Fruit fly (Drosophila melanogaster): ENCODE results near the gene kel.

kel gene

dm6 chr2L:18137591-18138247 is at the start of gene kel:
Gene kel, minus strand, starts transcription at chr2L:18138083.
- no peak for TF ChIP-seq cnc (optimal IDR thresholded peaks at IDR 0.05)
- peak; percentile 28 for TF ChIP-seq CG12768 (GFP tag; optimal IDR thresholded peaks at IDR 0.05)
- no peak for TF ChIP-seq Hr96 (GFP tag; optimal IDR thresholded peaks at IDR 0.05)
- peak; percentile 20 for TF ChIP-seq tj (GFP tag; optimal IDR thresholded peaks at IDR 0.05)
- TF ChIP-seq kay (GFP tag; ENCODE audit: borderline replicate concordance) = no peak
- no peak for TF ChIP-seq CG7045 (GFP tag; optimal IDR thresholded peaks at IDR 0.05)
- TF ChIP-seq toe (GFP tag; optimal IDR thresholded peaks at IDR 0.05) = no peak
- no peak for TF ChIP-seq CG5204 (GFP tag; optimal IDR thresholded peaks at IDR 0.05)
- peak; percentile 28 for TF ChIP-seq CG33017 (tag; optimal IDR thresholded peaks at IDR 0.05)
- no peak for TF ChIP-seq Clk (GFP tag; optimal IDR thresholded peaks at IDR 0.05)
- peak; percentile 9 for TF ChIP-seq Mnt (GFP tag; optimal IDR thresholded peaks at IDR 0.05)
- TF ChIP-seq bab1 (GFP tag; optimal IDR thresholded peaks at IDR 0.05) = peak; percentile 63
- no peak for TF ChIP-seq CG11617 (GFP tag; optimal IDR thresholded peaks at IDR 0.05)
- peak; percentile 4 for TF ChIP-seq cic (GFP tag; optimal IDR thresholded peaks at IDR 0.05)
- peak; percentile 26 for TF ChIP-seq CG7101 (tag; optimal IDR thresholded peaks at IDR 0.05)
- TF ChIP-seq pad (GFP tag; optimal IDR thresholded peaks at IDR 0.05) = no peak
- TF ChIP-seq CG14711 (tag; optimal IDR thresholded peaks at IDR 0.05) = peak; percentile 22
- TF ChIP-seq ovo (GFP tag; optimal IDR thresholded peaks at IDR 0.05) = no peak
- TF ChIP-seq CG1620 (GFP tag; optimal IDR thresholded peaks at IDR 0.05) = no peak
- no peak for TF ChIP-seq Crg-1 (GFP tag; optimal IDR thresholded peaks at IDR 0.05)

- TF ChIP-seq Hr96 (GFP tag; optimal IDR thresholded peaks at IDR 0.05) (no peak), Crg-1 (GFP tag; optimal IDR thresholded peaks at IDR 0.05) (no peak), cnc (optimal IDR thresholded peaks at IDR 0.05) (no peak), CG14711 (tag; optimal IDR thresholded peaks at IDR 0.05) (no peak), tj (GFP tag; optimal IDR thresholded peaks at IDR 0.05) (no peak), CG11617 (GFP tag; optimal IDR thresholded peaks at IDR 0.05) (no peak), cic (GFP tag; optimal IDR thresholded peaks at IDR 0.05) (no peak)
Measured at dm6 chr2L:18186695-18187094, 48.8 kb upstream of the kel start.

- no peak for TF ChIP-seq Hr96 (GFP tag; optimal IDR thresholded peaks at IDR 0.05)
- TF ChIP-seq pad (GFP tag; optimal IDR thresholded peaks at IDR 0.05) = peak; percentile 27
- peak; percentile 12 for TF ChIP-seq CG5204 (GFP tag; optimal IDR thresholded peaks at IDR 0.05)
- TF ChIP-seq CG11617 (GFP tag; optimal IDR thresholded peaks at IDR 0.05) = no peak
- peak; percentile 71 for TF ChIP-seq CG12768 (GFP tag; optimal IDR thresholded peaks at IDR 0.05)
- TF ChIP-seq bab1 (GFP tag; optimal IDR thresholded peaks at IDR 0.05) = no peak
- TF ChIP-seq CG33017 (tag; optimal IDR thresholded peaks at IDR 0.05) = peak; percentile 80
- TF ChIP-seq Crg-1 (GFP tag; optimal IDR thresholded peaks at IDR 0.05) = no peak
- no peak for TF ChIP-seq ovo (GFP tag; optimal IDR thresholded peaks at IDR 0.05)
- no peak for TF ChIP-seq CG1620 (GFP tag; optimal IDR thresholded peaks at IDR 0.05)
- peak; percentile 2 for TF ChIP-seq Clk (GFP tag; optimal IDR thresholded peaks at IDR 0.05)
- TF ChIP-seq kay (GFP tag; ENCODE audit: borderline replicate concordance) = no peak
- TF ChIP-seq cnc (optimal IDR thresholded peaks at IDR 0.05) = no peak
- TF ChIP-seq toe (GFP tag; optimal IDR thresholded peaks at IDR 0.05) = no peak
- TF ChIP-seq CG7101 (tag; optimal IDR thresholded peaks at IDR 0.05) = peak; percentile 65
- peak; percentile 18 for TF ChIP-seq Mnt (GFP tag; optimal IDR thresholded peaks at IDR 0.05)
- TF ChIP-seq tj (GFP tag; optimal IDR thresholded peaks at IDR 0.05) = no peak
- TF ChIP-seq CG14711 (tag; optimal IDR thresholded peaks at IDR 0.05) = peak; percentile 54
- no peak for TF ChIP-seq CG7045 (GFP tag; optimal IDR thresholded peaks at IDR 0.05)
- TF ChIP-seq cic (GFP tag; optimal IDR thresholded peaks at IDR 0.05) = no peak
Measured at dm6 chr2L:18184648-18185243, 46.9 kb upstream of the kel start, which contains the start of gene Ptp36E. Gene Ptp36E, minus strand, starts transcription at chr2L:18185007.

dm6 chr2L:18159172-18159571 is 21.3 kb upstream of the kel start, which contains the start of gene JMJD4:
Gene JMJD4, minus strand, starts transcription at chr2L:18159272.
- TF ChIP-seq Hr96 (GFP tag; optimal IDR thresholded peaks at IDR 0.05) (no peak), pad (GFP tag; optimal IDR thresholded peaks at IDR 0.05) (no peak), Crg-1 (GFP tag; optimal IDR thresholded peaks at IDR 0.05) (no peak), tj (GFP tag; optimal IDR thresholded peaks at IDR 0.05) (no peak), Clk (GFP tag; optimal IDR thresholded peaks at IDR 0.05) (no peak), CG12768 (GFP tag; optimal IDR thresholded peaks at IDR 0.05) (no peak), cnc (optimal IDR thresholded peaks at IDR 0.05) (no peak), cic (GFP tag; optimal IDR thresholded peaks at IDR 0.05) (no peak), ovo (GFP tag; optimal IDR thresholded peaks at IDR 0.05) (no peak), CG33017 (tag; optimal IDR thresholded peaks at IDR 0.05) (no peak), CG11617 (GFP tag; optimal IDR thresholded peaks at IDR 0.05) (no peak), kay (GFP tag; ENCODE audit: borderline replicate concordance) (no peak), CG14711 (tag; optimal IDR thresholded peaks at IDR 0.05) (no peak), CG7045 (GFP tag; optimal IDR thresholded peaks at IDR 0.05) (no peak), toe (GFP tag; optimal IDR thresholded peaks at IDR 0.05) (no peak), CG7101 (tag; optimal IDR thresholded peaks at IDR 0.05) (no peak), bab1 (GFP tag; optimal IDR thresholded peaks at IDR 0.05) (no peak), Mnt (GFP tag; optimal IDR thresholded peaks at IDR 0.05) (no peak), CG5204 (GFP tag; optimal IDR thresholded peaks at IDR 0.05) (no peak)

- TF ChIP-seq Clk (GFP tag; optimal IDR thresholded peaks at IDR 0.05) (no peak), bab1 (GFP tag; optimal IDR thresholded peaks at IDR 0.05) (no peak), cic (GFP tag; optimal IDR thresholded peaks at IDR 0.05) (no peak), CG1620 (GFP tag; optimal IDR thresholded peaks at IDR 0.05) (no peak), kay (GFP tag; ENCODE audit: borderline replicate concordance) (no peak), cnc (optimal IDR thresholded peaks at IDR 0.05) (no peak), CG5204 (GFP tag; optimal IDR thresholded peaks at IDR 0.05) (no peak), CG14711 (tag; optimal IDR thresholded peaks at IDR 0.05) (no peak), Crg-1 (GFP tag; optimal IDR thresholded peaks at IDR 0.05) (no peak), CG11617 (GFP tag; optimal IDR thresholded peaks at IDR 0.05) (no peak), CG7101 (tag; optimal IDR thresholded peaks at IDR 0.05) (no peak), CG7045 (GFP tag; optimal IDR thresholded peaks at IDR 0.05) (no peak), CG12768 (GFP tag; optimal IDR thresholded peaks at IDR 0.05) (no peak)
Measured at dm6 chr2L:18158622-18159043, 20.8 kb upstream of the kel start.

Data from whole organism, adult.